Fruit fly (Drosophila melanogaster): ENCODE measurements around the gene brv2.
A peak's percentile ranks its signal among the peaks of the same experiment; 100 is the strongest.

The brv2 gene

DNA sequence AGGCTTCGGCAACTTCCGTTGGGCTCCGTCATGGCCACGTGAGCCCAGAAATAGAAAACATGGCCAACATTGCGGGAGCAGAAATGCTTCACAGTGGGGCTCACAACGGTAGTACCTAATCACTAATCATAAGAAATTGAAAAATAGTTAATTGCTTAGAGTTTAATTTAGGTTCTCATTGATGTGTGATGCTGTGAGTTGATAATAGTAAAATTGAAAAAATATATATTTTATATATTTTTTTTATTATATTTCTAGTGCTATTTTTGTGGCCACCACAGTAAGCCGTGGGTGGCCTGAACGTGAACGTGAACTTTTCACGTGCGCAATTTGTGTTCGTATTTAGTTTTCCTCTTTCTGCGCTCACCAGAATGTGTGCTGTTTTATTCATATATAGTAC lies 34.0 kb downstream of the brv2 start (continued):
- TF ChIP-seq Oaz (GFP tag; IDR thresholded peaks at IDR 0.05) (no peak), Fer3 (tag; optimal IDR thresholded peaks at IDR 0.05) (peak; percentile 34), ro (GFP tag; IDR thresholded peaks at IDR 0.05) (no peak), stc (GFP tag; IDR thresholded peaks at IDR 0.05) (peak; percentile 42; the same call in 1 of the 2 replicates), CG3847 (GFP tag; IDR thresholded peaks at IDR 0.05) (no peak), Bdp1 (GFP tag; optimal IDR thresholded peaks at IDR 0.05) (no peak), CG4282 (GFP tag; optimal IDR thresholded peaks at IDR 0.05) (no peak), z (GFP tag; IDR thresholded peaks at IDR 0.05) (no peak), phol (tag; optimal IDR thresholded peaks at IDR 0.05) (peak; percentile 47), nmo (GFP tag; optimal IDR thresholded peaks at IDR 0.05) (peak; percentile 14), croc (GFP tag; conservative IDR thresholded peaks at IDR 0.05) (no peak; the same call in 2 of the 3 replicates), Dp (GFP tag; optimal IDR thresholded peaks at IDR 0.05) (no peak), HLH54F (GFP tag; optimal IDR thresholded peaks at IDR 0.05) (no peak), CG12071 (GFP tag; optimal IDR thresholded peaks at IDR 0.05) (peak; percentile 15), Camta (GFP tag; optimal IDR thresholded peaks at IDR 0.05) (no peak), CG7372 (GFP tag; IDR thresholded peaks at IDR 0.05) (0 out of 2 replicates have a peak, but pooled peaks have one; percentile 51), gt (GFP tag; IDR thresholded peaks at IDR 0.05) (no peak), Blimp-1 (GFP tag; optimal IDR thresholded peaks at IDR 0.05) (peak; percentile 57), HLH3B (GFP tag; IDR thresholded peaks at IDR 0.05) (peak; percentile 48; the same call in 1 of the 2 replicates), CG2889 (GFP tag; IDR thresholded peaks at IDR 0.05) (no peak), amos (GFP tag; IDR thresholded peaks at IDR 0.05; ENCODE audit: partially characterized antibody) (no peak), CG2199 (GFP tag; IDR thresholded peaks at IDR 0.05) (no peak), CG9609 (GFP tag; optimal IDR thresholded peaks at IDR 0.05) (no peak), zen2 (GFP tag; IDR thresholded peaks at IDR 0.05; ENCODE audit: partially characterized antibody) (no peak), Ravus (GFP tag; IDR thresholded peaks at IDR 0.05) (no peak), psq (GFP tag; optimal IDR thresholded peaks at IDR 0.05) (no peak), fd96Cb (tag; optimal IDR thresholded peaks at IDR 0.05) (peak; percentile 28), ewg (GFP tag; optimal IDR thresholded peaks at IDR 0.05) (no peak), slou (GFP tag; optimal IDR thresholded peaks at IDR 0.05) (no peak), CG34376 (GFP tag; optimal IDR thresholded peaks at IDR 0.05) (no peak), Aef1 (GFP tag; IDR thresholded peaks at IDR 0.05) (0 out of 3 replicates have a peak, but pooled peaks have one; percentile 12), Mrtf (GFP tag; IDR thresholded peaks at IDR 0.05) (no peak), CG4707 (GFP tag; optimal IDR thresholded peaks at IDR 0.05) (no peak), cg (GFP tag; optimal IDR thresholded peaks at IDR 0.05) (no peak), lov (optimal IDR thresholded peaks at IDR 0.05) (no peak), lov (GFP tag; IDR thresholded peaks at IDR 0.05) (no peak), CG8290 (GFP tag; optimal IDR thresholded peaks at IDR 0.05) (no peak), CG8290 (tag; optimal IDR thresholded peaks at IDR 0.05) (no peak), ato (GFP tag; IDR thresholded peaks at IDR 0.05; ENCODE audit: partially characterized antibody) (no peak), CG33557 (GFP tag; optimal IDR thresholded peaks at IDR 0.05) (no peak), crc (GFP tag; optimal IDR thresholded peaks at IDR 0.05) (no peak), Hr39 (optimal IDR thresholded peaks at IDR 0.05) (no peak), CG17385 (GFP tag; optimal IDR thresholded peaks at IDR 0.05) (peak; percentile 5), CG6689 (GFP tag; IDR thresholded peaks at IDR 0.05) (peak; percentile 70), Dll (GFP tag; IDR thresholded peaks at IDR 0.05; ENCODE audit: partially characterized antibody) (no peak), CG12769 (tag; optimal IDR thresholded peaks at IDR 0.05) (no peak), ind (GFP tag; optimal IDR thresholded peaks at IDR 0.05) (peak; percentile 13), CG4424 (GFP tag; optimal IDR thresholded peaks at IDR 0.05) (peak; percentile 15), CG32532 (GFP tag; IDR thresholded peaks at IDR 0.05) (peak; percentile 74), CG1233 (GFP tag; optimal IDR thresholded peaks at IDR 0.05) (no peak), Dek (tag; optimal IDR thresholded peaks at IDR 0.05) (peak; percentile 6), hkb (optimal IDR thresholded peaks at IDR 0.05) (no peak), hkb (GFP tag; IDR thresholded peaks at IDR 0.05) (peak; percentile 77)
